Fruit fly (Drosophila melanogaster) whole organism, embryonic: Measurements from ENCODE around the gene CG4332.

ENCODE experiments used
- CG10147 ChIP-seq: fragments of 200-800 bp; sonication (Bioruptor generic); optimal IDR thresholded peaks from 2 replicates; lab custom pipeline; 2019; ENCODE audit warnings: missing biosample characterization, mild to moderate bottlenecking, missing genetic modification characterization, moderate library complexity
- CG1024 ChIP-seq: fragments of 200-800 bp; sonication (Bioruptor generic); IDR thresholded peaks from 2 replicates; pipeline ENCODE4 v1.3.6; 2022; ENCODE audit warnings: missing biosample characterization, missing genetic modification characterization
- CG11398 ChIP-seq: fragments of 200-800 bp; sonication (Bioruptor generic); optimal IDR thresholded peaks from 2 replicates; lab custom pipeline; 2016; ENCODE audit warnings: missing biosample characterization, missing genetic modification characterization
- CG12219 ChIP-seq: fragments of 200-800 bp; sonication (Bioruptor generic); optimal IDR thresholded peaks from 3 replicates; lab custom pipeline; 2018; ENCODE audit warnings: missing biosample characterization, mild to moderate bottlenecking, missing genetic modification characterization
- CG1233 ChIP-seq: fragments of 200-800 bp; sonication (Bioruptor generic); optimal IDR thresholded peaks from 4 replicates; lab custom pipeline; 2018; ENCODE audit warnings: missing biosample characterization, mild to moderate bottlenecking, missing genetic modification characterization
- CG1832 ChIP-seq: fragments of 200-800 bp; sonication (Bioruptor generic); optimal IDR thresholded peaks from 2 replicates; lab custom pipeline; 2017; ENCODE audit warnings: missing biosample characterization, mild to moderate bottlenecking, missing genetic modification characterization, inconsistent platforms
- CG2129 ChIP-seq: fragments of 200-800 bp; sonication (Bioruptor generic); IDR thresholded peaks from 2 replicates; pipeline ENCODE4 v1.3.6; 2022; ENCODE audit warnings: missing biosample characterization, missing genetic modification characterization; ENCODE audit not compliant: partially characterized antibody
- CG3281 ChIP-seq: fragments of 200-800 bp; sonication (Bioruptor generic); optimal IDR thresholded peaks from 3 replicates; lab custom pipeline; 2017; ENCODE audit warnings: missing biosample characterization, mild to moderate bottlenecking, missing genetic modification characterization
- CG4617 ChIP-seq: fragments of 200-800 bp; sonication (Bioruptor generic); optimal IDR thresholded peaks from 3 replicates; lab custom pipeline; 2016; ENCODE audit warnings: missing biosample characterization, missing genetic modification characterization, borderline replicate concordance
- CG7556 ChIP-seq: fragments of 200-800 bp; sonication (Bioruptor generic); optimal IDR thresholded peaks from 2 replicates; lab custom pipeline; 2017; ENCODE audit warnings: missing biosample characterization, mild to moderate bottlenecking, missing genetic modification characterization
- CG7987 ChIP-seq: fragments of 200-800 bp; sonication (Bioruptor generic); optimal IDR thresholded peaks from 2 replicates; lab custom pipeline; 2018; ENCODE audit warnings: missing biosample characterization, mild to moderate bottlenecking, missing genetic modification characterization, moderate library complexity
- CG8478 ChIP-seq: fragments of >200 bp; optimal IDR thresholded peaks from 2 replicates; lab custom pipeline; 2018
- CG9609 ChIP-seq: fragments of 200-800 bp; sonication (Bioruptor generic); optimal IDR thresholded peaks from 3 replicates; lab custom pipeline; 2016; ENCODE audit warnings: missing biosample characterization, missing genetic modification characterization
- CoRest ChIP-seq: fragments of 200-800 bp; sonication (Bioruptor generic); optimal IDR thresholded peaks from 3 replicates; lab custom pipeline; 2018; ENCODE audit warnings: missing biosample characterization, mild to moderate bottlenecking, missing genetic modification characterization, moderate library complexity
- D ChIP-seq, 2 experiments: fragments of 200-800 bp in 1 of 2; fragments of >200 bp in 1 of 2; sonication (Bioruptor generic) in 1 of 2; optimal IDR thresholded peaks; 2 replicates in 1 of 2; 3 replicates in 1 of 2; lab custom pipeline; 2017; ENCODE audit warnings: mild to moderate bottlenecking in 1 of 2, missing biosample characterization in 1 of 2, missing genetic modification characterization in 1 of 2, missing genetic modification reagents in 1 of 2
- D19B ChIP-seq: fragments of 200-800 bp; sonication (Bioruptor generic); optimal IDR thresholded peaks from 2 replicates; lab custom pipeline; 2017; ENCODE audit warnings: missing biosample characterization, mild to moderate bottlenecking, missing genetic modification characterization
- Dbx ChIP-seq: fragments of 200-800 bp; sonication (Bioruptor generic); IDR thresholded peaks from 3 replicates; pipeline ENCODE4 v1.3.6; 2022; ENCODE audit warnings: missing biosample characterization, missing genetic modification characterization
- Dll ChIP-seq: fragments of 200-800 bp; sonication (Bioruptor generic); IDR thresholded peaks from 4 replicates; pipeline ENCODE4 v1.3.6; 2022; ENCODE audit warnings: missing biosample characterization, missing genetic modification characterization; ENCODE audit not compliant: partially characterized antibody
- Eip74EF ChIP-seq, 2 experiments: fragments of 200-800 bp in 1 of 2; fragments of >200 bp in 1 of 2; sonication (Bioruptor generic) in 1 of 2; optimal IDR thresholded peaks; 2 replicates each; lab custom pipeline; 2017 to 2019; ENCODE audit warnings: missing biosample characterization in 2 of 2, missing genetic modification characterization in 2 of 2, mild to moderate bottlenecking in 1 of 2, moderate library complexity in 1 of 2
- HLHmδ ChIP-seq: fragments of 200-800 bp; sonication (Bioruptor generic); optimal IDR thresholded peaks from 2 replicates; lab custom pipeline; 2018; ENCODE audit warnings: missing biosample characterization, mild to moderate bottlenecking, missing genetic modification characterization, moderate library complexity
- Jarid2 ChIP-seq: fragments of 200-800 bp; sonication (Bioruptor generic); optimal IDR thresholded peaks from 3 replicates; lab custom pipeline; 2017; ENCODE audit warnings: mild to moderate bottlenecking, missing biosample characterization, missing genetic modification reagents, missing genetic modification characterization
- Lhr ChIP-seq: fragments of 200-800 bp; sonication (Bioruptor generic); optimal IDR thresholded peaks from 3 replicates; lab custom pipeline; 2017; ENCODE audit warnings: mild to moderate bottlenecking, missing biosample characterization, missing genetic modification reagents, missing genetic modification characterization
- Opbp ChIP-seq: fragments of 200-800 bp; sonication (Bioruptor generic); IDR thresholded peaks from 3 replicates; pipeline ENCODE4 v1.3.6; 2022; ENCODE audit warnings: missing biosample characterization, missing genetic modification characterization; ENCODE audit not compliant: partially characterized antibody
- bbx ChIP-seq: fragments of 200-800 bp; sonication (Bioruptor generic); IDR thresholded peaks from 2 replicates; pipeline ENCODE4 v1.3.6; 2022; ENCODE audit warnings: missing biosample characterization, missing genetic modification characterization; ENCODE audit not compliant: partially characterized antibody
- br ChIP-seq: fragments of >200 bp; optimal IDR thresholded peaks from 2 replicates; lab custom pipeline; 2017
- btn ChIP-seq: fragments of 200-800 bp; sonication (Bioruptor generic); optimal IDR thresholded peaks from 2 replicates; lab custom pipeline; 2016; ENCODE audit warnings: missing biosample characterization, missing genetic modification characterization
- cas ChIP-seq: fragments of 200-800 bp; sonication (Bioruptor generic); IDR thresholded peaks from 2 replicates; pipeline ENCODE4 v1.3.6; 2022; ENCODE audit warnings: missing biosample characterization, missing genetic modification characterization
- crol ChIP-seq: fragments of 200-800 bp; sonication (Bioruptor generic); IDR thresholded peaks from 2 replicates; pipeline ENCODE4 v1.3.6; 2022; ENCODE audit warnings: missing biosample characterization, missing genetic modification characterization
- crp ChIP-seq, 2 experiments: fragments of 200-800 bp; sonication (Bioruptor generic); optimal IDR thresholded peaks; 2 replicates in 1 of 2; 3 replicates in 1 of 2; lab custom pipeline; 2017; ENCODE audit warnings: missing biosample characterization in 2 of 2, missing genetic modification characterization in 2 of 2, mild to moderate bottlenecking in 1 of 2, moderate library complexity in 1 of 2
- dm ChIP-seq: fragments of 200-800 bp; sonication (Bioruptor generic); optimal IDR thresholded peaks from 3 replicates; lab custom pipeline; 2016; ENCODE audit warnings: missing biosample characterization, missing genetic modification characterization
- dmrt99B ChIP-seq: fragments of 200-800 bp; sonication (Bioruptor generic); optimal IDR thresholded peaks from 2 replicates; lab custom pipeline; 2018; ENCODE audit warnings: missing biosample characterization, mild to moderate bottlenecking, missing genetic modification characterization, moderate library complexity
- fd64A ChIP-seq: fragments of 200-800 bp; sonication (Bioruptor generic); optimal IDR thresholded peaks from 3 replicates; lab custom pipeline; 2018; ENCODE audit warnings: missing biosample characterization, mild to moderate bottlenecking, missing genetic modification characterization
- kay ChIP-seq: fragments of 200-800 bp; sonication (Bioruptor generic); optimal IDR thresholded peaks from 2 replicates; lab custom pipeline; 2016; ENCODE audit warnings: missing biosample characterization, missing genetic modification characterization
- knrl ChIP-seq: fragments of 200-800 bp; sonication (Bioruptor generic); IDR thresholded peaks from 3 replicates; pipeline ENCODE4 v1.3.6; 2022; ENCODE audit warnings: missing biosample characterization, missing genetic modification characterization; ENCODE audit not compliant: partially characterized antibody
- lola ChIP-seq, 3 experiments: fragments of >200 bp in 2 of 3; fragments of 200-800 bp in 1 of 3; sonication (Bioruptor generic) in 1 of 3; optimal IDR thresholded peaks; 2 replicates each; lab custom pipeline; 2017 to 2019; ENCODE audit warnings: missing biosample characterization in 3 of 3, missing genetic modification characterization in 3 of 3, mild to moderate bottlenecking in 1 of 3, moderate library complexity in 1 of 3
- luna ChIP-seq: fragments of 200-800 bp; sonication (Bioruptor generic); optimal IDR thresholded peaks from 2 replicates; lab custom pipeline; 2016; ENCODE audit warnings: missing biosample characterization, missing genetic modification characterization
- nom ChIP-seq: fragments of 200-800 bp; sonication (Bioruptor generic); optimal IDR thresholded peaks from 2 replicates; lab custom pipeline; 2017; ENCODE audit warnings: missing biosample characterization, missing genetic modification characterization, mild to moderate bottlenecking, moderate library complexity, missing genetic modification reagents
- pb ChIP-seq: fragments of 200-800 bp; sonication (Bioruptor generic); optimal IDR thresholded peaks from 3 replicates; lab custom pipeline; 2016; ENCODE audit warnings: missing biosample characterization, missing genetic modification characterization
- ro ChIP-seq: fragments of 200-800 bp; sonication (Bioruptor generic); IDR thresholded peaks from 2 replicates; pipeline ENCODE4 v1.3.6; 2022; ENCODE audit warnings: missing biosample characterization, missing genetic modification characterization
- salm ChIP-seq: fragments of 200-800 bp; sonication (Bioruptor generic); optimal IDR thresholded peaks from 2 replicates; lab custom pipeline; 2018; ENCODE audit warnings: missing biosample characterization, mild to moderate bottlenecking, missing genetic modification characterization
- sd ChIP-seq: fragments of 200-800 bp; sonication (Bioruptor generic); optimal IDR thresholded peaks from 3 replicates; lab custom pipeline; 2018; ENCODE audit warnings: missing biosample characterization, mild to moderate bottlenecking, missing genetic modification characterization, moderate library complexity
- sima ChIP-seq: fragments of 200-800 bp; sonication (Bioruptor generic); optimal IDR thresholded peaks from 2 replicates; lab custom pipeline; 2016; ENCODE audit warnings: missing biosample characterization, missing genetic modification characterization
- sob ChIP-seq: fragments of 200-800 bp; sonication (Bioruptor generic); IDR thresholded peaks from 2 replicates; pipeline ENCODE4 v1.3.6; 2022; ENCODE audit warnings: missing biosample characterization, missing genetic modification characterization
- sr ChIP-seq: fragments of 200-800 bp; sonication (Bioruptor generic); IDR thresholded peaks from 3 replicates; pipeline ENCODE4 v1.3.6; 2022; ENCODE audit warnings: missing biosample characterization, missing genetic modification characterization
- tgo ChIP-seq: fragments of 200-800 bp; sonication (Bioruptor generic); IDR thresholded peaks from 3 replicates; pipeline ENCODE4 v1.3.6; 2022; ENCODE audit warnings: missing biosample characterization, missing genetic modification characterization
- tll ChIP-seq, 2 experiments: fragments of 200-800 bp in 1 of 2; fragments of >200 bp in 1 of 2; sonication (Bioruptor generic) in 1 of 2; optimal IDR thresholded peaks; 2 replicates each; lab custom pipeline; 2017 to 2019; ENCODE audit warnings: missing biosample characterization in 2 of 2, missing genetic modification characterization in 2 of 2, mild to moderate bottlenecking in 1 of 2, moderate library complexity in 1 of 2
- zf30C ChIP-seq: fragments of 200-800 bp; sonication (Bioruptor generic); optimal IDR thresholded peaks from 3 replicates; lab custom pipeline; 2018; ENCODE audit warnings: missing biosample characterization, mild to moderate bottlenecking, missing genetic modification characterization
- zfh1 ChIP-seq: fragments of 200-800 bp; sonication (Bioruptor generic); IDR thresholded peaks from 3 replicates; pipeline ENCODE4 v1.3.6; 2022; ENCODE audit warnings: missing biosample characterization, missing genetic modification characterization

CG4332 gene

DNA sequence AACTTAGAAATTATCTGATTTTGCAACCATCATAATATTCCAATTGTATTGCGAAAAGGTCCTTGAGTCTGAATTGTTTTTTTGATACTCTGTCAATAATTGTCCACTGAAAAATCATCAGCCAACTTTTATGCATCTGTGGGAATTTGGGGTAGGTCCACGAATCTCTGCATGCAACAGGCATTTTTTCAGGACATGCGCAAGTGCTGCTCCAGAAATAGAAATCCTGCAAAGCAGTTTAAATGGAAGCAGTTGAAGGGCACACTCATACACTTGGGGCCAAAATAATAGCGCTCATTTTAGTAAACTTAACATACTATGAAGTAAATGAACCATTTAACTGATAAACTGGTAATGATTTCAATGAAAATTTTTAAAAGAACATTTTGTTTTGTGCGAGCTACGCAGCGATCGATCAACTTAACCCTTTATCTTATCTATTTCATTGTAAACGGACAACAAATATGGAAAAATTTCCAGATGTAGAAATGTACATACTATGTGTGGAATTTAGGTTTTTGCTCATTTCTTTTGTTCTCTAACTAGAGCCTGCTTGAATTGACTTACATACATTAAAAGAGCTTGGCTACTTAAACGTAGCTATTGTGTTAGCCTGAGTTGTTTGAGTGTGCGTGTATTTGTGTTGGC lies 24.5 kb upstream of the CG4332 start (continued):
- TF ChIP-seq Jarid2 (peak; percentile 32), D (optimal IDR thresholded peaks at IDR 0.05; lab: Kevin White, UChicago) (no peak), D (GFP tag; optimal IDR thresholded peaks at IDR 0.05; lab: Kevin White, UChicago) (peak; percentile 77), knrl (GFP tag; lab: Robert Waterston, UW) (no peak), zf30C (no peak), crp (GFP tag; optimal IDR thresholded peaks at IDR 0.05; lab: Kevin White, UChicago) (peak in 1 of 2 experiments; percentile 8), CG12219 (GFP tag; lab: Kevin White, UChicago) (peak; percentile 78), luna (GFP tag; lab: Kevin White, UChicago) (no peak), bbx (GFP tag; lab: Robert Waterston, UW) (no peak), CG8478 (lab: Kevin White, UChicago) (no peak), dm (GFP tag; lab: Kevin White, UChicago) (no peak), CG3281 (GFP tag; lab: Kevin White, UChicago) (peak; percentile 83), D19B (GFP tag; lab: Kevin White, UChicago) (peak; percentile 50), CG7987 (GFP tag; lab: Kevin White, UChicago) (no peak), sob (no peak; the same call in 1 of the 2 replicates), tll (GFP tag; optimal IDR thresholded peaks at IDR 0.05; lab: Kevin White, UChicago) (no peak), CG4617 (peak; percentile 20), lola (GFP tag; optimal IDR thresholded peaks at IDR 0.05; lab: Kevin White, UChicago) (peak in 2 of 3 experiments; percentile 37 to 82), sr (GFP tag; lab: Robert Waterston, UW) (no peak), Eip74EF (GFP tag; optimal IDR thresholded peaks at IDR 0.05; lab: Kevin White, UChicago) (peak in 1 of 2 experiments; percentile 72), tgo (peak; percentile 39; the same call in 1 of the 3 replicates), dmrt99B (tag; lab: Kevin White, UChicago) (peak; percentile 83), sima (GFP tag; lab: Kevin White, UChicago) (no peak), crol (GFP tag; lab: Robert Waterston, UW) (no peak), br (lab: Kevin White, UChicago) (no peak), HLHmδ (GFP tag; lab: Kevin White, UChicago) (no peak), Lhr (GFP tag; lab: Kevin White, UChicago) (peak; percentile 48), CG1024 (GFP tag; lab: Robert Waterston, UW) (0 out of 2 replicates have a peak, but pooled peaks have one; percentile 38), CG2129 (GFP tag; lab: Robert Waterston, UW) (no peak), salm (tag; lab: Kevin White, UChicago) (peak; percentile 54), btn (peak; percentile 31), CG1233 (peak; percentile 77), kay (GFP tag; lab: Kevin White, UChicago) (no peak), CG11398 (GFP tag; lab: Kevin White, UChicago) (peak; percentile 59), Dbx (GFP tag; lab: Robert Waterston, UW) (no peak), pb (GFP tag; lab: Kevin White, UChicago) (no peak), CoRest (tag; lab: Kevin White, UChicago) (peak; percentile 85), zfh1 (GFP tag; lab: Robert Waterston, UW) (peak; percentile 53; the same call in 2 of the 3 replicates), CG1832 (no peak), CG9609 (peak; percentile 66), Dll (GFP tag; lab: Robert Waterston, UW) (no peak), ro (no peak), fd64A (GFP tag; lab: Kevin White, UChicago) (peak; percentile 9), CG7556 (GFP tag; lab: Kevin White, UChicago) (peak; percentile 82), sd (tag; lab: Kevin White, UChicago) (peak; percentile 69), Opbp (no peak), CG10147 (peak; percentile 80), cas (no peak), nom (GFP tag; lab: Kevin White, UChicago) (peak; percentile 41)
